Worm (Caenorhabditis elegans) whole organism, early embryonic: ENCODE measurements around the gene F17C11.12.

Experiments used
- B0310.2 ChIP-seq: sonication (generic microtip); optimal IDR thresholded peaks from 2 replicates; lab custom pipeline; 2016; ENCODE audit warnings: mild to moderate bottlenecking, missing genetic modification characterization, missing compliant biosample characterization
- F13C5.2 ChIP-seq: sonication (generic microtip); optimal IDR thresholded peaks from 2 replicates; lab custom pipeline; 2017; ENCODE audit warnings: mild to moderate bottlenecking, missing genetic modification characterization, inconsistent platforms, missing compliant biosample characterization
- aly-1 ChIP-seq: sonication (generic microtip); optimal IDR thresholded peaks from 2 replicates; lab custom pipeline; 2016; ENCODE audit warnings: missing genetic modification characterization, missing compliant biosample characterization
- ama-1 ChIP-seq: fragments of 150-350 bp; optimal IDR thresholded peaks from 2 replicates; lab custom pipeline; 2014
- ceh-13 ChIP-seq: fragments of 200-800 bp; sonication (Bioruptor generic); optimal IDR thresholded peaks from 2 replicates; lab custom pipeline; 2018; ENCODE audit warnings: mild to moderate bottlenecking, missing genetic modification characterization, missing compliant biosample characterization
- ceh-36 ChIP-seq: sonication (generic microtip); optimal IDR thresholded peaks from 2 replicates; lab custom pipeline; 2016; ENCODE audit warnings: missing genetic modification characterization, inconsistent platforms, missing compliant biosample characterization
- ets-7 ChIP-seq: sonication (generic microtip); optimal IDR thresholded peaks from 2 replicates; lab custom pipeline; 2016; ENCODE audit warnings: missing genotype, missing genetic modification characterization, missing compliant biosample characterization
- flt-1 ChIP-seq: fragments of 200-800 bp; sonication (Bioruptor generic); IDR thresholded peaks from 2 replicates; pipeline ENCODE4 v1.3.6; 2022; ENCODE audit warnings: missing genetic modification characterization, missing compliant biosample characterization
- hmbx-1 ChIP-seq: sonication (generic microtip); optimal IDR thresholded peaks from 2 replicates; lab custom pipeline; 2016; ENCODE audit warnings: mild to moderate bottlenecking, missing genetic modification characterization, missing compliant biosample characterization
- hmg-4 ChIP-seq: fragments of 200-800 bp; sonication (Bioruptor generic); optimal IDR thresholded peaks from 2 replicates; lab custom pipeline; 2018; ENCODE audit warnings: mild to moderate bottlenecking, missing genetic modification characterization, missing compliant biosample characterization
- hnd-1 ChIP-seq: sonication (generic microtip); optimal IDR thresholded peaks from 2 replicates; lab custom pipeline; 2016; ENCODE audit warnings: missing genetic modification characterization, missing compliant biosample characterization
- pes-1 ChIP-seq: fragments of 200-800 bp; sonication (Bioruptor generic); IDR thresholded peaks from 2 replicates; pipeline ENCODE4 v1.3.6; 2022; ENCODE audit warnings: missing genetic modification reagents, missing genetic modification characterization, missing compliant biosample characterization
- scrt-1 ChIP-seq: fragments of 200-800 bp; sonication (Bioruptor generic); IDR thresholded peaks from 2 replicates; pipeline ENCODE4 v1.3.6; 2022; ENCODE audit warnings: missing genetic modification characterization, missing compliant biosample characterization
- sea-1 ChIP-seq: fragments of 200-800 bp; sonication (Bioruptor generic); conservative IDR thresholded peaks from 2 replicates; pipeline ENCODE4 v1.3.6; 2022; ENCODE audit warnings: missing genetic modification characterization, missing compliant biosample characterization
- tbx-11 ChIP-seq: fragments of 200-800 bp; sonication (Bioruptor generic); IDR thresholded peaks from 2 replicates; pipeline ENCODE4 v1.3.6; 2022; ENCODE audit warnings: missing genetic modification characterization, missing compliant biosample characterization
- tbx-37 ChIP-seq: fragments of 200-800 bp; sonication (Bioruptor generic); conservative IDR thresholded peaks from 2 replicates; pipeline ENCODE4 v1.3.6; 2022; ENCODE audit warnings: missing genetic modification reagents, missing genetic modification characterization, missing compliant biosample characterization
- tra-4 ChIP-seq: sonication (generic microtip); optimal IDR thresholded peaks from 2 replicates; lab custom pipeline; 2017; ENCODE audit warnings: missing genetic modification characterization, missing compliant biosample characterization

F17C11.12 gene

DNA sequence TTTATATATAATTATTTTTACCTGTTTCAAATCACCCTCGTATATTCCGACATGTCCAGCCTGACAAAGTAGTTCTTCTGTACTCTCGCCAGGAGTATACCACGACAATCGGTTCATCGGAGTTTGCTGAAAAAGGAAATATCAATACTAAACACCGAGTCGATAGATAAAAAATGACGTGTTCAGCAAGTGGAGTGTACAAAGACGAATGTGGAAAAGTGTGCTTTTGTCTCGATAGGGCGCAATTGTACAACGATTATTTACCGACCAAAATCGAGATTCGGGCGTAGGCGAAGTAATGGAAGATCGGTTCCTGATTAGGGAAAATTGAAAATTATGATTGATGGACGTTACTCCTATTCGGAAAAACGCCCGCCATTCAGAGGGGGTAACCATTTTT is 23.8 kb upstream of the F17C11.12 start, which contains the start of gene vps-36:
Gene vps-36 (minus strand): TSS at position 126 of the 400 bp plus-strand sequence.
- TF ChIP-seq ama-1 (lab: Kevin White, UChicago) (no peak), scrt-1 (GFP tag; lab: Robert Waterston, UW) (no peak), hnd-1 (no peak), ets-7 (tag; lab: Kevin White, UChicago) (no peak), hmbx-1 (tag; lab: Kevin White, UChicago) (no peak), B0310.2 (tag; lab: Kevin White, UChicago) (no peak), pes-1 (GFP tag; lab: Robert Waterston, UW) (no peak), tbx-37 (no peak), ceh-36 (tag; lab: Kevin White, UChicago) (no peak), tra-4 (tag; lab: Kevin White, UChicago) (no peak), aly-1 (tag; lab: Kevin White, UChicago) (no peak)

DNA sequence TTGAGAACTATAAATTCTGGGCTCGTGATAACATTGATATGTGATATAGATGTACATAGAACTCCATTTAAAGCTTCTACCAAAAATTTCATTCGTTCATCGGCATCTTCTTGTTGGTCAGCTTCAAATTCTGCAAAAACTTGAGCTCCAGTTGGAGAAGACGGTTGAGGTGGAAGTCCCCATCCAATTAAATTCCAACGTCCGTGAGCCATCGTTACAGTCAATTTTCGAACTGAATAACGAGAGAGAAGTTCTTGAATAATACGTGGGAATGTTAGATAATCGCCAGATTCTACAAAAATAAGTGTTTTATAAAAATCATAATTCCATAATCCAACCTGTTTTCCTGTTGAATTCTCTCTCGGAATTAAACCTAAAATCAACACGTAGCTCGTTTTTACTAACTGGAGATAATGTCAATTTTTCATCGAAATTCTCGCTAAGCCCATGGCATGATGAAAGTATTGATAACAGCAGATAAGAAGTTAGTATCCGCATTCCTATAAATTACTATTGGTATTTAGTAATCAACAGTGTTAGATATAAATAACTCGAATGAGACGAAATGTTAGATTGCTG is 21.7 kb upstream of the F17C11.12 start, which contains the start of gene pigt-1:
Gene pigt-1 (minus strand): TSS at position 500 of the 579 bp plus-strand sequence.
- TF ChIP-seq ama-1 (lab: Kevin White, UChicago) (peak; percentile 37), tbx-11 (GFP tag; lab: Robert Waterston, UW) (no peak), F13C5.2 (no peak), hmg-4 (no peak), flt-1 (no peak), tra-4 (tag; lab: Kevin White, UChicago) (no peak)

DNA sequence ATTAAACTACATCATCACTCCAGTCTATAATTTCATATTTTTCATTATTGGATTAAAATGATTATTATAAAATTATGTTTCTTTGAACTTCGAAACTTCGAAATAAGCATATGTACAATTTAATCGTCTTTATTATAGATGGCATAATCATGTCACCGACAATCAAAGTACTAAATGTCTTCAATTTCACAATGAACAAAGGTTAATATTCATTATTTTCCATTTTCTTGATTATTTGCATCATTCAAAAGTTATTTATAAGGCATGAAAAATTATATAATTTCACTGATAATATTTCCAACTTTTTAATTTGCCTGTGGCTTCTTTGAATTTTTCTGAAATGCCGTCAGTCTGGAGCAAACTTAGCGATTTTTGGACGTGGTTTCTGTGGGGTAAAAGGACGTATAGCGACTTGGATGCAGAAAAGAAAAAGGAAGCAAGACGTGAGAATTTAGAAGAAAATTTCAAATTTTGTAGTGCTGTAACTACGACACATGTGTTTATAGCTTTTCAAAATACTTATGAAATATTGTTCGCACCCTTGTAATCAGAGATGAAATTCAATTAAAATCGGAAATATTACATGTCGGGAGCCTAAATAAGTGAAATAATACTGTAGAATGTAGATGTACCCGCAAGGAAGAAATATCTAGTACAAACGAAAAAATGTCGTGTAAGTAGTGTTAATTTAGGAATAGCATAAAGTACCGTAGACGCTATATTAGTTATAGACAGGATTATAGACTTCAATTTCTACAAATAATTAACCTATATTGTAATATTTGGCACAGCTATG is 19.2 kb upstream of the F17C11.12 start, which contains the start of gene F17C11.13:
Gene F17C11.13 (plus strand): TSS at position 243 of the 796 bp plus-strand sequence.
- no peak for TF ChIP-seq scrt-1 (GFP tag; lab: Robert Waterston, UW)
- no peak for TF ChIP-seq ceh-13
- no peak for TF ChIP-seq tbx-37
- TF ChIP-seq hmbx-1 (tag; lab: Kevin White, UChicago) = no peak
- TF ChIP-seq tra-4 (tag; lab: Kevin White, UChicago) = no peak
- no peak for TF ChIP-seq F13C5.2
- TF ChIP-seq ceh-36 (tag; lab: Kevin White, UChicago) = no peak
- no peak for TF ChIP-seq hmg-4
- TF ChIP-seq B0310.2 (tag; lab: Kevin White, UChicago) = no peak
- no peak for TF ChIP-seq sea-1
- no peak for TF ChIP-seq tbx-11 (GFP tag; lab: Robert Waterston, UW)

DNA sequence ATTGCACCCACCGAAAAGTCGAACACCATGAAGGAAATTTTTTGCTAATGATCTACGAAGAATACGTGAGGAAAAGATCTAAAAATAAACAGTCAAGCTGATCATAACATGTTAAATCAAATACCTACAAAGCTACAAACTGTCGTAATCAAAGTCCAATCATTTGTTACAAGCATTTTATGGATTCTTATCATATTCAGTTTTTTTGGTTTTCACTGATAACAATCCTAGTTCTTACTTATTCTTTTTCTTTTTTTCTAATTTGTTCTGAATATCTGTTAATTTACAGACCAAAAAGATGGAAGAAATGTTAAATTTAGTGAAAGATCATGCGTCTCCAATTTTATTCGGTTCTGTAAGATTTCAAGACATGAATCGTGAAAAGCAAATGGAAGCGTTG is 18.1 kb upstream of the F17C11.12 start, which contains the start of gene F17C11.6:
Gene F17C11.6 (plus strand): TSS at position 290 of the 400 bp plus-strand sequence.
- TF ChIP-seq ceh-36 (tag; lab: Kevin White, UChicago) = no peak

DNA sequence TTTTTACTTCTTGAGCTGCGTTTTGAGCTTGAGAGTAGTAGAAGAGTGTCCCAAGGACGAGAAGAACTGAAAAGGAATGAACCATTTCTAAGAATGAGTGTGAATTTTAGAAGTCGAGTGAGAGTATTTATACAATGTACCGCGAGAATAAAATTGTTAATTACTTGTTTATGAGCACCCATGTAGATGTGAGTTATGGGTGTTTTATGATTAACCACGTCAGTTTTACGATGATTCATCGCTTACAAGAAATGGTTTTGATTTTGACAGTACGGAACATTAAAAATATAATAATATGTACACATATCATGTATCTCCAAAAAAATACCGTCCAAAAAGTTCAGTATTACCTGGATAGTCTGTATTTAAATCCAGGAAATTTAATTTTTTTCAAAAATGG is 17.6 kb upstream of the F17C11.12 start, which contains the start of gene clec-221:
Gene clec-221 (minus strand): TSS at position 101 of the 400 bp plus-strand sequence.
- TF ChIP-seq ceh-36 (tag; lab: Kevin White, UChicago) (no peak), tbx-11 (GFP tag; lab: Robert Waterston, UW) (no peak), tbx-37 (no peak), tra-4 (tag; lab: Kevin White, UChicago) (no peak), sea-1 (no peak), ets-7 (tag; lab: Kevin White, UChicago) (no peak), aly-1 (tag; lab: Kevin White, UChicago) (no peak), ceh-13 (no peak), ama-1 (lab: Kevin White, UChicago) (no peak)

DNA sequence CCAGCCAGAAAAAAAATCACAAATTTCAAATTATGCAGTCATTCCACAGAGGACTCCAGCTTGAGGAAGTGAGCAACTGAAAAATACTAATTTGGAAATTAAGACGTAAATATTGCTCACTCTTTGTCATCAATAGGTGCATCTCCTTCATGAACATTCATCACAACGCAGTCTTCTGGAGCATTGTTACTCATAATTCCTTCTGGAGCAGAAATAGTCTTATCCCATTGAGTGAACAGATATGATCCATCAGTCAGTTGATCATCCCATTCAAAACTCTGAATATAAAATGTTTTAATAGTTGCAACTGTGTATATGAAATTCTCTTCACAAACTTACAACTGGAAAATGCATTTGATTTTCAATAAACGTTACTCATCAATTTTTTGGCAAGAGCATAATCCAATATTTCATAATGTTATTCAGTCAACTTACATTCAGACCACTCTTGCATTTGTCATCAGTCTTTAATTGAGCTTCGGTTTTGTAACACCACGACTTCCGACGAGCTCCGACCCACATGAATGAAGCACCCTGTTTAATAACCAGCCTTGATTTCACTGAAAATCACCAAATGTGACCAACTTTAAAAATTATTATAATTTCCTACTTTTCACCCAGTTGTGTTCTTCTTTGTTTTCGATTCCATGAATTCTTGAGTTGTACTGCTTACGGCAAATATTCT is 16.9 kb upstream of the F17C11.12 start:
- TF ChIP-seq ama-1 (lab: Kevin White, UChicago) (no peak), scrt-1 (GFP tag; lab: Robert Waterston, UW) (no peak), B0310.2 (tag; lab: Kevin White, UChicago) (no peak), ceh-13 (no peak), sea-1 (no peak), pes-1 (GFP tag; lab: Robert Waterston, UW) (no peak), flt-1 (no peak), ets-7 (tag; lab: Kevin White, UChicago) (no peak), aly-1 (tag; lab: Kevin White, UChicago) (no peak), tbx-37 (no peak), hnd-1 (no peak), tra-4 (tag; lab: Kevin White, UChicago) (no peak), hmg-4 (no peak), tbx-11 (GFP tag; lab: Robert Waterston, UW) (no peak), hmbx-1 (tag; lab: Kevin White, UChicago) (no peak), F13C5.2 (no peak), ceh-36 (tag; lab: Kevin White, UChicago) (no peak)

DNA sequence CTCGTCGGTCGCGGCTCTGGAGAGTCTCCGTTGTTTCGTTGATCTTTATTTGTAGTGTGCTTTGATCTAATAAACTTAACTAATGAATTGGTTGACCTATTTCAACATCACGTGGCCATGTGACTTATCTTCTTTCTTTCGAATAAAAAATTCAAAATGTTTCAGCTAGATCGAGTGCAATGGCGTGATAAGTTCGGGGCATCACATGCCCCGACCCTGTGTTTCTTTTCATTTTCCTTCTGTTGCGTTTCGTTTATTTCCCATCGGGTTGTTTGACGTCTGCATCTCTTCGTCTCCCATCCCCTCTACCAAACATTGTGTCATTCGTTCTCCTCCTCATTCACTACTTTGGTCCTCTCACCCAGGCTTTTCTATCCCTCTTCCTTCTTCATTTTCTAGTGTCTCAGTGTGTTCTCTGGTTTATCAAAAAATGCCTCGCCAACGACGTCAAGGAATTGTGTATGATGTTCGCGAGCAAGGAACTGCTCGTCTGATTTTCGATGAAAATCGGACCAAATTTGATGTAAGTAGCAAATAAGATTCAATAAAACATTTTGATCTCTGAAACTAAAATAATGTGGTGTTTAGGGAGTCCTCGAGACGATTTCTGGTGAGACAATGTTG is 15.0 kb upstream of the F17C11.12 start, which contains the start of gene F17C11.4:
Gene F17C11.4 (plus strand): TSS at position 206 of the 624 bp plus-strand sequence.
- TF ChIP-seq sea-1 (0 out of 2 replicates have a peak, but pooled peaks have one; percentile 6), F13C5.2 (no peak), hmg-4 (no peak), aly-1 (tag; lab: Kevin White, UChicago) (no peak), hnd-1 (no peak), ceh-13 (no peak), ceh-36 (tag; lab: Kevin White, UChicago) (no peak), tbx-37 (peak; percentile 17; the same call in 1 of the 2 replicates), flt-1 (no peak), B0310.2 (tag; lab: Kevin White, UChicago) (no peak), ama-1 (lab: Kevin White, UChicago) (no peak), tra-4 (tag; lab: Kevin White, UChicago) (no peak), scrt-1 (GFP tag; lab: Robert Waterston, UW) (no peak), tbx-11 (GFP tag; lab: Robert Waterston, UW) (no peak)
